Worm (Caenorhabditis elegans) whole organism, late embryonic: Measurements from ENCODE around the gene F33E11.2.
A peak's percentile ranks its signal among the peaks of the same experiment; 100 is the strongest.

Source experiments
- C08G9.2 ChIP-seq: sonication (generic microtip); optimal IDR thresholded peaks from 2 replicates; lab custom pipeline; 2016; ENCODE audit warnings: mild to moderate bottlenecking, missing genetic modification characterization, moderate library complexity, missing compliant biosample characterization
- C38D4.7 ChIP-seq: fragments of 200-800 bp; sonication (Bioruptor generic); optimal IDR thresholded peaks from 2 replicates; lab custom pipeline; 2018; ENCODE audit warnings: mild to moderate bottlenecking, missing genetic modification characterization, moderate library complexity, missing compliant biosample characterization
- F13H6.1 ChIP-seq: sonication (generic microtip); optimal IDR thresholded peaks from 2 replicates; lab custom pipeline; 2016; ENCODE audit warnings: missing genetic modification characterization, missing compliant biosample characterization
- K02D7.2 ChIP-seq: sonication (generic microtip); optimal IDR thresholded peaks from 2 replicates; lab custom pipeline; 2017; ENCODE audit warnings: mild to moderate bottlenecking, missing genetic modification characterization, missing compliant biosample characterization
- K09A11.1 ChIP-seq: sonication (generic microtip); optimal IDR thresholded peaks from 2 replicates; lab custom pipeline; 2017; ENCODE audit warnings: antibody characterized with exemption, mild to moderate bottlenecking, missing genetic modification characterization, missing compliant biosample characterization; ENCODE audit not compliant: insufficient read depth
- T23F11.4 ChIP-seq: fragments of 200-800 bp; sonication (Bioruptor generic); optimal IDR thresholded peaks from 2 replicates; lab custom pipeline; 2018; ENCODE audit warnings: mild to moderate bottlenecking, missing genetic modification characterization, missing compliant biosample characterization
- Y22D7AL.16 ChIP-seq: sonication (generic microtip); optimal IDR thresholded peaks from 2 replicates; lab custom pipeline; 2016; ENCODE audit warnings: missing genetic modification characterization, missing compliant biosample characterization
- ahr-1 ChIP-seq: sonication (generic microtip); optimal IDR thresholded peaks from 2 replicates; lab custom pipeline; 2016; ENCODE audit warnings: missing genetic modification characterization, missing compliant biosample characterization
- ama-1 ChIP-seq: fragments of 150-350 bp; optimal IDR thresholded peaks from 2 replicates; lab custom pipeline; 2014
- ceh-14 ChIP-seq: sonication (generic microtip); optimal IDR thresholded peaks from 2 replicates; lab custom pipeline; 2016; ENCODE audit warnings: missing genotype, missing genetic modification characterization, missing compliant biosample characterization
- ceh-18 ChIP-seq: sonication (generic microtip); optimal IDR thresholded peaks from 2 replicates; lab custom pipeline; 2016; ENCODE audit warnings: missing genetic modification characterization, missing compliant biosample characterization
- ceh-22 ChIP-seq: sonication (generic microtip); optimal IDR thresholded peaks from 2 replicates; lab custom pipeline; 2017; ENCODE audit warnings: missing biosample characterization, missing genetic modification characterization
- ceh-31 ChIP-seq: sonication (generic microtip); optimal IDR thresholded peaks from 2 replicates; lab custom pipeline; 2016; ENCODE audit warnings: missing genetic modification characterization, missing compliant biosample characterization
- ceh-34 ChIP-seq: sonication (generic microtip); optimal IDR thresholded peaks from 2 replicates; lab custom pipeline; 2016; ENCODE audit warnings: mild to moderate bottlenecking, missing genetic modification characterization, missing compliant biosample characterization
- fkh-10 ChIP-seq: fragments of 150-350 bp; optimal IDR thresholded peaks from 2 replicates; lab custom pipeline; 2014; ENCODE audit warnings: missing biosample characterization, missing genetic modification reagents, missing genetic modification characterization
- hlh-15 ChIP-seq: sonication (generic microtip); optimal IDR thresholded peaks from 2 replicates; lab custom pipeline; 2016; ENCODE audit warnings: missing genetic modification characterization, missing compliant biosample characterization
- hlh-6 ChIP-seq: sonication (generic microtip); optimal IDR thresholded peaks from 2 replicates; lab custom pipeline; 2016; ENCODE audit warnings: missing genotype, missing genetic modification characterization, missing compliant biosample characterization
- lin-11 ChIP-seq: fragments of 200-800 bp; sonication (Bioruptor generic); optimal IDR thresholded peaks from 2 replicates; lab custom pipeline; 2018; ENCODE audit warnings: mild to moderate bottlenecking, missing genetic modification characterization, missing compliant biosample characterization
- mec-3 ChIP-seq: sonication (generic microtip); optimal IDR thresholded peaks from 2 replicates; lab custom pipeline; 2016; ENCODE audit warnings: borderline replicate concordance, missing genetic modification characterization, missing compliant biosample characterization
- nhr-11 ChIP-seq: fragments of 150-350 bp; optimal IDR thresholded peaks from 2 replicates; lab custom pipeline; 2014; ENCODE audit warnings: missing biosample characterization, missing genetic modification characterization
- nhr-232 ChIP-seq: sonication (generic microtip); optimal IDR thresholded peaks from 2 replicates; lab custom pipeline; 2016; ENCODE audit warnings: missing genetic modification characterization, missing compliant biosample characterization
- pag-3 ChIP-seq: sonication (generic microtip); optimal IDR thresholded peaks from 2 replicates; lab custom pipeline; 2016; ENCODE audit warnings: missing compliant biosample characterization, missing genetic modification characterization, borderline replicate concordance
- pat-9 ChIP-seq: fragments of 200-800 bp; sonication (Bioruptor generic); optimal IDR thresholded peaks from 2 replicates; lab custom pipeline; 2018; ENCODE audit warnings: mild to moderate bottlenecking, missing genetic modification characterization, moderate library complexity, missing compliant biosample characterization
- pqm-1 ChIP-seq: sonication (generic microtip); optimal IDR thresholded peaks from 2 replicates; lab custom pipeline; 2016; ENCODE audit warnings: missing genetic modification characterization, missing compliant biosample characterization
- ref-2 ChIP-seq: sonication (generic microtip); optimal IDR thresholded peaks from 2 replicates; lab custom pipeline; 2016; ENCODE audit warnings: missing genetic modification characterization, missing compliant biosample characterization
- sox-4 ChIP-seq: sonication (generic microtip); optimal IDR thresholded peaks from 2 replicates; lab custom pipeline; 2017; ENCODE audit warnings: mild to moderate bottlenecking, missing genetic modification characterization, inconsistent platforms, missing compliant biosample characterization
- syd-9 ChIP-seq: sonication (generic microtip); optimal IDR thresholded peaks from 2 replicates; lab custom pipeline; 2016; ENCODE audit warnings: mild to moderate bottlenecking, missing genetic modification characterization, moderate library complexity, missing compliant biosample characterization
- tbx-2 ChIP-seq: sonication (generic microtip); optimal IDR thresholded peaks from 2 replicates; lab custom pipeline; 2016; ENCODE audit warnings: missing genetic modification characterization, missing compliant biosample characterization
- ttx-3 ChIP-seq: sonication (generic microtip); optimal IDR thresholded peaks from 2 replicates; lab custom pipeline; 2016; ENCODE audit warnings: missing genetic modification reagents, missing genetic modification characterization, missing compliant biosample characterization
- unc-3 ChIP-seq, 2 experiments: fragments of 200-800 bp in 1 of 2; sonication (Bioruptor generic) in 1 of 2; sonication (generic microtip) in 1 of 2; conservative IDR thresholded peaks in 1 of 2; optimal IDR thresholded peaks in 1 of 2; 2 replicates each; pipeline versions ENCODE4 v1.3.6 to Lab custom; 2016 to 2022; ENCODE audit warnings: missing compliant biosample characterization in 2 of 2, missing genetic modification characterization in 2 of 2, missing genetic modification reagents in 1 of 2
- unc-86 ChIP-seq: sonication (generic microtip); optimal IDR thresholded peaks from 2 replicates; lab custom pipeline; 2016; ENCODE audit warnings: missing genetic modification characterization, missing compliant biosample characterization

Gene F33E11.2

DNA sequence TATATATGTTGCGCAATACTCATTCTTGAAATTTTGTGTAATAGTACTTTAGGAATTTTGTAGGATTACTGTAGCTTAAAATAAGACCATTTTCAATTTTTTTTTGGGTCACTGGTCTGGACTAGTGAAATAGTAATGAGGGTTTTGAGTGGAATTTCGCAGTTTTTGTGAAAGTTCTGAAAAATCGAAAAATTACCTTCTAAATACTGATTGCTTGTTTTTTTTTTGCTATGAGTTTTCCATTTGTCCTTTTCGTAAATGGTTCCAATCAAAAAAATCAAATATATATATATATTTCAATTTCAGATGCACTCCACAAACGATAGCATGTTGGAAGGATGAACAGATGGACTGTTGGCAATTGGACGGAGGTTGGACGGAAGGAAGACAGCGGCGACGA lies 14.7 kb downstream of the F33E11.2 start, which contains the start of gene nhr-15:
Gene nhr-15, plus strand, starts transcription at position 301 of the 400 bp plus-strand sequence.
- no peak for TF ChIP-seq unc-3 (GFP tag; conservative IDR thresholded peaks at IDR 0.05; lab: Robert Waterston, UW)
- TF ChIP-seq unc-3 (tag; optimal IDR thresholded peaks at IDR 0.05; lab: Kevin White, UChicago) = no peak
- no peak for TF ChIP-seq ceh-18 (tag; lab: Kevin White, UChicago)
- TF ChIP-seq fkh-10 = no peak
- TF ChIP-seq ceh-31 (tag; lab: Kevin White, UChicago) = no peak
- TF ChIP-seq T23F11.4 (GFP tag; lab: Kevin White, UChicago) = no peak
- TF ChIP-seq unc-86 (tag; lab: Kevin White, UChicago) = no peak
- TF ChIP-seq C38D4.7 = no peak
- TF ChIP-seq syd-9 (tag; lab: Kevin White, UChicago) = no peak

DNA sequence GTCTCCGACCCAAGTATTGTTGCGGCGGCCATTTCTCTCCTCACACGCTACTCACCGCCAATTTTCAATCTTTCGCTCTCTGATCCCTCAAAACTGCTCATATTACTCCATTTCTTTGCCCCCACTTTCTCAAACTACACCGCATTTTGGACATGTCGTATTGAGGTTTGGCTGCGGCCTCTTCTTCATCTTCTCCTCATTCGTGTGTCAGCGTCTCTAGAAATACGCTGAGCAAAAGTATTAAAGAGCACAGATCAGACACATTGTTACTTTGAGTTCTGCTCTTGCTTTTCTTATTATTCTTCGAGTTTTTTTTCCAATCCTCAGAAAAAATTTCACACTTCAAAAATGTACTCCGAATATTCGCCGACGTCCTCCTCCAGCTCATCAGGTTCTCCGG lies 22.3 kb downstream of the F33E11.2 start:
- no peak for TF ChIP-seq sox-4 (tag; lab: Kevin White, UChicago)
- peak; percentile 6 for TF ChIP-seq ceh-34 (tag; lab: Kevin White, UChicago)

DNA sequence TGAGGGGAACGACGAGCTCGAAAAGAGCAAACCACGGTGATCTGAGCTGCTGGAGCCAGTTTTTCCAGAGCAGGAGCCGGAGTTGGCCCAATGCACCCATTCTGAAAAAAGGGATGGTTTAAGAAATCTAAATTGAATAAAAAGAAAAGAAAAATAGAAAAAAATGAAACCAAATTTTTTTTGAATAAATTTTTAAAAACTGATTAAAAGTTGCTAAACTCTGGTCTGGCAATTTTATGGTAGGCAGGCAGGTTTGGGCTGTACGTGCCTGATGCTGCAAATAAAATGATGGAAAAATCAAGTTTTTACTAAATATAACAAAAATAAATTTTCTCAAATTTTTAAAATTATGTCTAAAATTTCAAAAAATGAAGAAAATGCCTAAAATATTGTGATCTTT lies 32.9 kb downstream of the F33E11.2 start, which contains the start of gene abt-4:
Gene abt-4, minus strand, starts transcription at position 101 of the 400 bp plus-strand sequence.
- no peak for TF ChIP-seq ceh-14

DNA sequence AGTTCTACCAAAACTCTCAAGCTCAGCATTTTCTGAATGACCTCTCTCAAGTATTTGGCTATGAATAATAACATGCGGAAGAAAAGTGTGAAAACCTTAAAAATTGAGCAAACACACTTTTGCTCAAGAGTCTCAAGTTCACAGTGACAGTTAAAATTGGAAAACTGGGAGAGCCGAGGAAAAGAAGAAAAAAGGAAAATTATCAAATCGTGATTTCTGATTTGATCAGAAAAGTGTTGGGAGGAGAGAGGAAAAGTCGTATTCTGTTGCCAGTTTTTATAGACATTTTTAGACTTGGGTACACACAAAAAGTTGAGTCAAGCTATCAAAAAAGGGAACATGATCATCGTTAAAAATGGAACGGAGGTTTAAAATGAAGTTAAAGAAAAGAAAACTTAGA lies 33.5 kb downstream of the F33E11.2 start:
- TF ChIP-seq ceh-31 (tag; lab: Kevin White, UChicago) (no peak), ttx-3 (no peak), pqm-1 (no peak), ceh-18 (tag; lab: Kevin White, UChicago) (no peak), F13H6.1 (tag; lab: Kevin White, UChicago) (no peak), pag-3 (no peak), Y22D7AL.16 (no peak), lin-11 (tag; lab: Kevin White, UChicago) (no peak), hlh-6 (tag; lab: Kevin White, UChicago) (no peak)

- TF ChIP-seq K02D7.2 (tag; lab: Kevin White, UChicago) = no peak
- no peak for TF ChIP-seq ref-2 (tag; lab: Kevin White, UChicago)
- no peak for TF ChIP-seq tbx-2
- TF ChIP-seq pqm-1 = no peak
- no peak for TF ChIP-seq ceh-22 (tag; lab: Kevin White, UChicago)
Observed at ce11 chrV:332585-332984, 34.8 kb downstream of the F33E11.2 start.

ce11 chrV:333713-334112 lies 36.0 kb downstream of the F33E11.2 start:
- TF ChIP-seq nhr-232 (tag; lab: Kevin White, UChicago) (no peak), hlh-15 (tag; lab: Kevin White, UChicago) (no peak), ceh-31 (tag; lab: Kevin White, UChicago) (no peak), sox-4 (tag; lab: Kevin White, UChicago) (no peak), ahr-1 (tag; lab: Kevin White, UChicago) (no peak), nhr-11 (tag; lab: Kevin White, UChicago) (no peak), C08G9.2 (tag; lab: Kevin White, UChicago) (no peak), lin-11 (tag; lab: Kevin White, UChicago) (no peak), K09A11.1 (tag; lab: Kevin White, UChicago) (no peak), pat-9 (tag; lab: Kevin White, UChicago) (no peak), ama-1 (lab: Kevin White, UChicago) (no peak), mec-3 (no peak)
